Fruit fly (Drosophila melanogaster) whole organism, prepupa: ENCODE results near the gene betaTub85D.

Source experiments
- CG10669 ChIP-seq: fragments of 200-800 bp; sonication (Bioruptor generic); optimal IDR thresholded peaks from 3 replicates; lab custom pipeline; 2018; ENCODE audit warnings: missing biosample characterization, mild to moderate bottlenecking, missing genetic modification characterization, moderate library complexity
- CG11294 ChIP-seq: fragments of 200-800 bp; sonication (Bioruptor generic); IDR thresholded peaks from 2 replicates; pipeline ENCODE4 v1.3.6; 2022; ENCODE audit warnings: missing biosample characterization, missing genetic modification characterization
- CG11762 ChIP-seq: fragments of 200-800 bp; sonication (Bioruptor generic); optimal IDR thresholded peaks from 3 replicates; lab custom pipeline; 2016; ENCODE audit warnings: missing biosample characterization, missing genetic modification characterization; ENCODE audit not compliant: insufficient read depth
- CG15336 ChIP-seq: fragments of 200-800 bp; sonication (Bioruptor generic); IDR thresholded peaks from 2 replicates; pipeline ENCODE4 v1.3.6; 2022; ENCODE audit warnings: missing biosample characterization, missing genetic modification characterization
- CG16779 ChIP-seq: fragments of 200-800 bp; sonication (Bioruptor generic); optimal IDR thresholded peaks from 3 replicates; lab custom pipeline; 2017; ENCODE audit warnings: missing biosample characterization, mild to moderate bottlenecking, missing genetic modification characterization
- CG3032 ChIP-seq: fragments of 200-800 bp; optimal IDR thresholded peaks from 2 replicates; lab custom pipeline; 2019; ENCODE audit warnings: missing biosample characterization, mild to moderate bottlenecking, missing genetic modification characterization, moderate library complexity
- CG31627 ChIP-seq: fragments of 200-800 bp; sonication (Bioruptor generic); optimal IDR thresholded peaks from 3 replicates; lab custom pipeline; 2016; ENCODE audit warnings: missing biosample characterization, missing genetic modification characterization
- CG34406 ChIP-seq: fragments of 200-800 bp; sonication (Bioruptor generic); optimal IDR thresholded peaks from 3 replicates; lab custom pipeline; 2016; ENCODE audit warnings: missing biosample characterization, missing genetic modification characterization
- CG3919 ChIP-seq: fragments of 200-800 bp; sonication (Bioruptor generic); optimal IDR thresholded peaks from 3 replicates; lab custom pipeline; 2016; ENCODE audit warnings: missing biosample characterization, missing genetic modification characterization
- CG6163 ChIP-seq: fragments of 200-800 bp; sonication (Bioruptor generic); IDR thresholded peaks from 3 replicates; pipeline ENCODE4 v1.3.6; 2022; ENCODE audit warnings: missing biosample characterization, missing genetic modification characterization
- CG6276 ChIP-seq: fragments of 200-800 bp; sonication (Bioruptor generic); optimal IDR thresholded peaks from 2 replicates; lab custom pipeline; 2017; ENCODE audit warnings: missing biosample characterization, mild to moderate bottlenecking, missing genetic modification characterization
- CG6808 ChIP-seq: fragments of 200-800 bp; sonication (Bioruptor generic); optimal IDR thresholded peaks from 3 replicates; lab custom pipeline; 2017; ENCODE audit warnings: missing biosample characterization, missing genetic modification characterization, mild to moderate bottlenecking, moderate library complexity, missing genetic modification reagents
- CG8119 ChIP-seq: fragments of 200-800 bp; sonication (Bioruptor generic); IDR thresholded peaks from 3 replicates; pipeline ENCODE4 v1.3.6; 2022; ENCODE audit warnings: missing biosample characterization, missing genetic modification characterization
- CG9139 ChIP-seq: fragments of 200-800 bp; sonication (Bioruptor generic); optimal IDR thresholded peaks from 3 replicates; lab custom pipeline; 2017; ENCODE audit warnings: missing biosample characterization, mild to moderate bottlenecking, missing genetic modification characterization
- Eip75B ChIP-seq: fragments of 200-800 bp; sonication (Bioruptor generic); optimal IDR thresholded peaks from 3 replicates; lab custom pipeline; 2016; ENCODE audit warnings: missing biosample characterization, missing genetic modification characterization
- Eip78C ChIP-seq: fragments of 200-800 bp; sonication (Bioruptor generic); peaks from one replicate; lab custom pipeline; 2016; ENCODE audit warnings: missing biosample characterization, missing genetic modification characterization
- Eip93F ChIP-seq: fragments of 200-800 bp; sonication (Bioruptor generic); optimal IDR thresholded peaks from 2 replicates; lab custom pipeline; 2016; ENCODE audit warnings: missing biosample characterization, mild to moderate bottlenecking, missing genetic modification characterization
- Ets96B ChIP-seq: fragments of 200-800 bp; optimal IDR thresholded peaks from 2 replicates; lab custom pipeline; 2019; ENCODE audit warnings: missing biosample characterization, mild to moderate bottlenecking, missing genetic modification characterization, moderate library complexity
- Gug ChIP-seq: fragments of 200-800 bp; sonication (Bioruptor generic); IDR thresholded peaks from 2 replicates; pipeline ENCODE4 v1.3.6; 2022; ENCODE audit warnings: missing biosample characterization, missing genetic modification characterization
- Hr38 ChIP-seq: sonication (Bioruptor generic); optimal IDR thresholded peaks from 2 replicates; lab custom pipeline; 2016; ENCODE audit warnings: missing biosample characterization, missing genetic modification characterization
- Hr39 ChIP-seq: fragments of 200-800 bp; sonication (Bioruptor generic); optimal IDR thresholded peaks from 2 replicates; lab custom pipeline; 2016; ENCODE audit warnings: missing biosample characterization, missing genetic modification characterization
- Hr4 ChIP-seq: fragments of 200-800 bp; sonication (Bioruptor generic); optimal IDR thresholded peaks from 3 replicates; lab custom pipeline; 2016; ENCODE audit warnings: missing biosample characterization, missing genetic modification characterization
- Lpt ChIP-seq: fragments of 200-800 bp; sonication (Bioruptor generic); optimal IDR thresholded peaks from 3 replicates; lab custom pipeline; 2016; ENCODE audit warnings: missing biosample characterization, missing genetic modification characterization
- Met ChIP-seq: fragments of 200-800 bp; sonication (Bioruptor generic); optimal IDR thresholded peaks from 3 replicates; lab custom pipeline; 2016; ENCODE audit warnings: missing biosample characterization, missing genetic modification characterization
- Sox15 ChIP-seq: fragments of 200-800 bp; sonication (Bioruptor generic); optimal IDR thresholded peaks from 3 replicates; lab custom pipeline; 2016; ENCODE audit warnings: missing biosample characterization, missing genetic modification characterization
- acj6 ChIP-seq: fragments of 200-800 bp; sonication (Bioruptor generic); optimal IDR thresholded peaks from 3 replicates; lab custom pipeline; 2016; ENCODE audit warnings: missing biosample characterization, missing genetic modification characterization
- cyc ChIP-seq: fragments of 200-800 bp; sonication (Bioruptor generic); optimal IDR thresholded peaks from 3 replicates; lab custom pipeline; 2016; ENCODE audit warnings: missing biosample characterization, missing genetic modification characterization
- dsx ChIP-seq: fragments of 200-800 bp; optimal IDR thresholded peaks from 3 replicates; lab custom pipeline; 2019; ENCODE audit warnings: missing biosample characterization, mild to moderate bottlenecking, missing genetic modification characterization, moderate library complexity; ENCODE audit not compliant: poor library complexity, severe bottlenecking
- esn ChIP-seq: fragments of 200-800 bp; sonication (Bioruptor generic); optimal IDR thresholded peaks from 2 replicates; lab custom pipeline; 2016; ENCODE audit warnings: missing biosample characterization, mild to moderate bottlenecking, missing genetic modification characterization, moderate library complexity
- fd85E ChIP-seq: fragments of 200-800 bp; sonication (Bioruptor generic); optimal IDR thresholded peaks from 3 replicates; lab custom pipeline; 2016; ENCODE audit warnings: missing biosample characterization, missing genetic modification characterization
- lz ChIP-seq: fragments of 200-800 bp; sonication (Bioruptor generic); optimal IDR thresholded peaks from 3 replicates; lab custom pipeline; 2016; ENCODE audit warnings: missing biosample characterization, missing genetic modification characterization
- net ChIP-seq: fragments of 200-800 bp; sonication (Bioruptor generic); optimal IDR thresholded peaks from 3 replicates; lab custom pipeline; 2016; ENCODE audit warnings: missing biosample characterization, missing genetic modification characterization
- pdm3 ChIP-seq: fragments of 200-800 bp; sonication (Bioruptor generic); optimal IDR thresholded peaks from 3 replicates; lab custom pipeline; 2016; ENCODE audit warnings: missing biosample characterization, missing genetic modification characterization
- salr ChIP-seq, 2 experiments: fragments of 200-800 bp; sonication (Bioruptor generic); optimal IDR thresholded peaks; 3 replicates each; lab custom pipeline; 2016 to 2018; ENCODE audit warnings: missing biosample characterization in 2 of 2, missing genetic modification characterization in 2 of 2, mild to moderate bottlenecking in 1 of 2
- spab ChIP-seq: fragments of 200-800 bp; sonication (Bioruptor generic); optimal IDR thresholded peaks from 2 replicates; lab custom pipeline; 2017; ENCODE audit warnings: missing biosample characterization, mild to moderate bottlenecking, missing genetic modification characterization, missing genetic modification reagents
- ss ChIP-seq, 2 experiments: fragments of 200-800 bp; sonication (Bioruptor generic); optimal IDR thresholded peaks; 2 replicates in 1 of 2; 3 replicates in 1 of 2; lab custom pipeline; 2017 to 2018; ENCODE audit warnings: mild to moderate bottlenecking in 2 of 2, missing biosample characterization in 2 of 2, missing genetic modification characterization in 2 of 2, moderate library complexity in 1 of 2
- svp ChIP-seq: fragments of 200-800 bp; sonication (Bioruptor generic); peaks from one replicate; lab custom pipeline; 2016; ENCODE audit warnings: missing biosample characterization, missing genetic modification characterization
- topi ChIP-seq: fragments of 200-800 bp; sonication (Bioruptor generic); optimal IDR thresholded peaks from 3 replicates; lab custom pipeline; 2016; ENCODE audit warnings: missing biosample characterization, missing genetic modification characterization
- vri ChIP-seq: fragments of 200-800 bp; sonication (Bioruptor generic); optimal IDR thresholded peaks from 3 replicates; lab custom pipeline; 2016; ENCODE audit warnings: missing biosample characterization, mild to moderate bottlenecking, missing genetic modification characterization

betaTub85D gene

dm6 chr3R:9378644-9379411 lies 31.3 kb downstream of the betaTub85D start (continued):
- TF ChIP-seq CG34406 (peak; percentile 89), CG6808 (GFP tag; lab: Kevin White, UChicago) (peak; percentile 90), Gug (GFP tag; lab: Robert Waterston, UW) (peak; percentile 12; the same call in 1 of the 2 replicates), CG3032 (peak; percentile 92), Eip78C (peak; percentile 98), Eip75B (GFP tag; lab: Kevin White, UChicago) (peak; percentile 89), esn (peak; percentile 95), Eip93F (GFP tag; lab: Kevin White, UChicago) (peak; percentile 78), Ets96B (tag; lab: Kevin White, UChicago) (peak; percentile 88), topi (GFP tag; lab: Kevin White, UChicago) (peak; percentile 94)

- no peak for TF ChIP-seq Eip78C
- TF ChIP-seq ss (GFP tag; optimal IDR thresholded peaks at IDR 0.05; lab: Kevin White, UChicago): no peak
- no peak for TF ChIP-seq lz (GFP tag; lab: Kevin White, UChicago)
- TF ChIP-seq Lpt (GFP tag; lab: Kevin White, UChicago): no peak
- no peak for TF ChIP-seq CG8119 (GFP tag; lab: Robert Waterston, UW)
- no peak for TF ChIP-seq svp (GFP tag; lab: Kevin White, UChicago)
- TF ChIP-seq CG3032: no peak
- no peak for TF ChIP-seq CG16779 (tag; lab: Kevin White, UChicago)
Measured at dm6 chr3R:9376789-9377188, 33.3 kb downstream of the betaTub85D start.

- TF ChIP-seq CG8119 (GFP tag; lab: Robert Waterston, UW) (peak; percentile 58; the same call in 2 of the 3 replicates), spab (GFP tag; lab: Kevin White, UChicago) (no peak), CG11762 (GFP tag; lab: Kevin White, UChicago) (no peak), Met (GFP tag; lab: Kevin White, UChicago) (peak; percentile 30), cyc (GFP tag; lab: Kevin White, UChicago) (peak; percentile 21), CG6808 (GFP tag; lab: Kevin White, UChicago) (no peak), CG15336 (peak; percentile 53; the same call in 1 of the 2 replicates), Hr4 (GFP tag; lab: Kevin White, UChicago) (peak; percentile 50), CG10669 (GFP tag; lab: Kevin White, UChicago) (no peak), Eip78C (peak; percentile 71), Hr39 (GFP tag; lab: Kevin White, UChicago) (peak; percentile 29), ss (GFP tag; optimal IDR thresholded peaks at IDR 0.05; lab: Kevin White, UChicago) (no peak), CG9139 (GFP tag; lab: Kevin White, UChicago) (no peak), pdm3 (no peak), topi (GFP tag; lab: Kevin White, UChicago) (peak; percentile 7), CG6163 (GFP tag; lab: Robert Waterston, UW) (no peak), net (GFP tag; lab: Kevin White, UChicago) (peak; percentile 11), CG3919 (GFP tag; lab: Kevin White, UChicago) (peak; percentile 5), CG6276 (peak; percentile 36), CG31627 (GFP tag; lab: Kevin White, UChicago) (peak; percentile 13), Sox15 (no peak)
Measured at dm6 chr3R:9370413-9370812, 39.7 kb downstream of the betaTub85D start.

dm6 chr3R:9365893-9366500 lies 44.1 kb downstream of the betaTub85D start:
- TF ChIP-seq salr (GFP tag; optimal IDR thresholded peaks at IDR 0.05; lab: Kevin White, UChicago): no peak
- TF ChIP-seq CG15336: no peak
- peak; percentile 32 for TF ChIP-seq Eip93F (GFP tag; lab: Kevin White, UChicago)
- no peak for TF ChIP-seq Hr38
- TF ChIP-seq vri (GFP tag; lab: Kevin White, UChicago): peak; percentile 76
- peak; percentile 2 for TF ChIP-seq CG6808 (GFP tag; lab: Kevin White, UChicago)
- TF ChIP-seq dsx (GFP tag; lab: Kevin White, UChicago): no peak
- no peak for TF ChIP-seq fd85E (GFP tag; lab: Kevin White, UChicago)
- TF ChIP-seq acj6 (GFP tag; lab: Kevin White, UChicago): no peak
- no peak for TF ChIP-seq CG11294 (GFP tag; lab: Robert Waterston, UW)
- peak; percentile 39 for TF ChIP-seq Eip78C
- no peak for TF ChIP-seq CG31627 (GFP tag; lab: Kevin White, UChicago)
- TF ChIP-seq, all 60 proteins: peak for 4
